Worm (Caenorhabditis elegans) whole organism, L1 larva: ENCODE data around the gene M02E1.4.
A peak's percentile ranks its signal among the peaks of the same experiment; 100 is the strongest.

ENCODE experiments used
- C04F5.9 ChIP-seq: sonication (generic microtip); optimal IDR thresholded peaks from 2 replicates; lab custom pipeline; 2016; ENCODE audit warnings: missing genetic modification characterization, missing compliant biosample characterization
- C34B4.2 ChIP-seq: sonication (generic microtip); optimal IDR thresholded peaks from 2 replicates; lab custom pipeline; 2017; ENCODE audit warnings: mild to moderate bottlenecking, missing genetic modification characterization, missing compliant biosample characterization
- F16B12.6 ChIP-seq: fragments of 150-350 bp; optimal IDR thresholded peaks from 2 replicates; lab custom pipeline; 2014; ENCODE audit warnings: missing biosample characterization, missing genetic modification characterization
- Y116A8C.19 ChIP-seq: sonication (generic microtip); optimal IDR thresholded peaks from 2 replicates; lab custom pipeline; 2016; ENCODE audit warnings: missing compliant biosample characterization, missing genetic modification characterization, borderline replicate concordance
- aly-2 ChIP-seq: fragments of 150-350 bp; optimal IDR thresholded peaks from 2 replicates; lab custom pipeline; 2014; ENCODE audit warnings: missing biosample characterization, missing genetic modification characterization
- ceh-63 ChIP-seq: fragments of 200-800 bp; sonication (Bioruptor generic); optimal IDR thresholded peaks from 2 replicates; lab custom pipeline; 2018; ENCODE audit warnings: mild to moderate bottlenecking, missing genetic modification characterization, missing compliant biosample characterization
- ceh-82 ChIP-seq, 3 experiments: fragments of 150-350 bp in 1 of 3; sonication (generic microtip) in 2 of 3; optimal IDR thresholded peaks; 2 replicates each; lab custom pipeline; 2014 to 2017; ENCODE audit warnings: missing biosample characterization in 3 of 3, missing genetic modification characterization in 3 of 3
- ceh-90 ChIP-seq: sonication (generic microtip); optimal IDR thresholded peaks from 2 replicates; lab custom pipeline; 2016; ENCODE audit warnings: missing genetic modification characterization, missing compliant biosample characterization
- efl-3 ChIP-seq: fragments of 200-800 bp; sonication (Bioruptor generic); optimal IDR thresholded peaks from 2 replicates; lab custom pipeline; 2018; ENCODE audit warnings: mild to moderate bottlenecking, missing genetic modification characterization, missing compliant biosample characterization
- egl-13 ChIP-seq: sonication (generic microtip); optimal IDR thresholded peaks from 2 replicates; lab custom pipeline; 2016; ENCODE audit warnings: missing genotype, missing genetic modification reagents, missing genetic modification characterization, missing compliant biosample characterization
- egl-27 ChIP-seq, 2 experiments: fragments of 150-350 bp in 1 of 2; sonication (generic microtip); optimal IDR thresholded peaks; 3 replicates each; lab custom pipeline; 2017 to 2018; ENCODE audit warnings: missing biosample characterization in 2 of 2, missing genetic modification characterization in 2 of 2, missing genetic modification reagents in 2 of 2
- elt-2 ChIP-seq: sonication (generic microtip); optimal IDR thresholded peaks from 2 replicates; lab custom pipeline; 2016; ENCODE audit warnings: missing genetic modification characterization, mild to moderate bottlenecking, inconsistent platforms, missing compliant biosample characterization, missing genetic modification reagents
- elt-3 ChIP-seq, 6 experiments: fragments of 150-350 bp in 1 of 6; sonication (generic microtip); optimal IDR thresholded peaks; 2 replicates each; lab custom pipeline; 2017 to 2018; ENCODE audit warnings: missing biosample characterization in 6 of 6, missing genetic modification characterization in 6 of 6, inconsistent platforms in 1 of 6
- fkh-10 ChIP-seq: sonication (generic microtip); optimal IDR thresholded peaks from 2 replicates; lab custom pipeline; 2017; ENCODE audit warnings: missing biosample characterization, missing genetic modification reagents, missing genetic modification characterization
- fos-1 ChIP-seq: fragments of 150-350 bp; optimal IDR thresholded peaks from 2 replicates; lab custom pipeline; 2014; ENCODE audit warnings: missing biosample characterization, missing genetic modification characterization
- grh-1 ChIP-seq: fragments of 200-800 bp; sonication (Bioruptor generic); IDR thresholded peaks from 2 replicates; pipeline ENCODE4 v1.3.6; 2022; ENCODE audit warnings: missing genetic modification reagents, missing genetic modification characterization, missing compliant biosample characterization
- hlh-17 ChIP-seq: fragments of 200-800 bp; sonication (Bioruptor generic); optimal IDR thresholded peaks from 2 replicates; lab custom pipeline; 2018; ENCODE audit warnings: missing genetic modification characterization, mild to moderate bottlenecking, missing compliant biosample characterization, moderate library complexity, borderline replicate concordance
- hpl-2 ChIP-seq: fragments of 150-350 bp; optimal IDR thresholded peaks from 2 replicates; lab custom pipeline; 2014; ENCODE audit warnings: missing biosample characterization, missing genetic modification reagents, missing genetic modification characterization
- irx-1 ChIP-seq: sonication (generic microtip); optimal IDR thresholded peaks from 2 replicates; lab custom pipeline; 2016; ENCODE audit warnings: missing genetic modification characterization, missing compliant biosample characterization
- lin-13 ChIP-seq: fragments of 150-350 bp; optimal IDR thresholded peaks from 2 replicates; lab custom pipeline; 2014; ENCODE audit warnings: missing biosample characterization, missing genetic modification reagents, missing genetic modification characterization
- lir-3 ChIP-seq: sonication (generic microtip); optimal IDR thresholded peaks from 2 replicates; lab custom pipeline; 2016; ENCODE audit warnings: mild to moderate bottlenecking, missing genetic modification characterization, moderate library complexity, missing compliant biosample characterization; ENCODE audit not compliant: poor library complexity
- mab-9 ChIP-seq: fragments of 200-800 bp; sonication (Bioruptor generic); IDR thresholded peaks from 2 replicates; pipeline ENCODE4 v1.3.6; 2022; ENCODE audit warnings: missing genetic modification reagents, missing genetic modification characterization, missing compliant biosample characterization
- mef-2 ChIP-seq: fragments of 150-350 bp; optimal IDR thresholded peaks from 2 replicates; lab custom pipeline; 2014; ENCODE audit warnings: missing biosample characterization, missing genetic modification characterization
- mep-1 ChIP-seq: fragments of 150-350 bp; optimal IDR thresholded peaks from 2 replicates; lab custom pipeline; 2014; ENCODE audit warnings: missing biosample characterization, missing genetic modification characterization
- nhr-12 ChIP-seq: sonication (generic microtip); optimal IDR thresholded peaks from 2 replicates; lab custom pipeline; 2017; ENCODE audit warnings: missing biosample characterization, missing genetic modification characterization
- nhr-19 ChIP-seq: fragments of 200-800 bp; sonication (Bioruptor generic); conservative IDR thresholded peaks from 2 replicates; pipeline ENCODE4 v1.3.6; 2022; ENCODE audit warnings: missing genetic modification characterization, missing compliant biosample characterization
- nhr-20 ChIP-seq: sonication (generic microtip); optimal IDR thresholded peaks from 2 replicates; lab custom pipeline; 2016; ENCODE audit warnings: mild to moderate bottlenecking, missing genetic modification characterization, missing compliant biosample characterization
- nhr-28 ChIP-seq: fragments of 150-350 bp; optimal IDR thresholded peaks from 2 replicates; lab custom pipeline; 2014; ENCODE audit warnings: missing biosample characterization, missing genetic modification characterization
- nhr-71 ChIP-seq: sonication (generic microtip); optimal IDR thresholded peaks from 2 replicates; lab custom pipeline; 2016; ENCODE audit warnings: mild to moderate bottlenecking, missing genetic modification characterization, moderate library complexity, missing compliant biosample characterization
- nhr-76 ChIP-seq: sonication (generic microtip); optimal IDR thresholded peaks from 2 replicates; lab custom pipeline; 2017; ENCODE audit warnings: missing biosample characterization, missing genetic modification characterization
- nhr-90 ChIP-seq: sonication (generic microtip); optimal IDR thresholded peaks from 2 replicates; lab custom pipeline; 2016; ENCODE audit warnings: mild to moderate bottlenecking, missing genetic modification characterization, missing compliant biosample characterization; ENCODE audit not compliant: poor library complexity
- pax-3 ChIP-seq: fragments of 200-800 bp; sonication (Bioruptor generic); optimal IDR thresholded peaks from 2 replicates; lab custom pipeline; 2018; ENCODE audit warnings: mild to moderate bottlenecking, missing genetic modification characterization, moderate library complexity, missing compliant biosample characterization
- pqm-1 ChIP-seq: sonication (generic microtip); optimal IDR thresholded peaks from 3 replicates; lab custom pipeline; 2017; ENCODE audit warnings: missing biosample characterization, missing genetic modification characterization
- rnt-1 ChIP-seq: sonication (generic microtip); optimal IDR thresholded peaks from 2 replicates; lab custom pipeline; 2016; ENCODE audit warnings: mild to moderate bottlenecking, missing genetic modification characterization, moderate library complexity, missing compliant biosample characterization
- snpc-4 ChIP-seq: fragments of 150-350 bp; optimal IDR thresholded peaks from 2 replicates; lab custom pipeline; 2014; ENCODE audit warnings: missing biosample characterization, missing genetic modification characterization
- snu-23 ChIP-seq: sonication (generic microtip); optimal IDR thresholded peaks from 2 replicates; lab custom pipeline; 2016; ENCODE audit warnings: missing genetic modification characterization, missing compliant biosample characterization
- sox-4 ChIP-seq: sonication (generic microtip); optimal IDR thresholded peaks from 2 replicates; lab custom pipeline; 2016; ENCODE audit warnings: missing genetic modification characterization, missing compliant biosample characterization
- sptf-1 ChIP-seq: fragments of 150-350 bp; optimal IDR thresholded peaks from 2 replicates; lab custom pipeline; 2014; ENCODE audit warnings: missing biosample characterization, missing genetic modification characterization
- tlp-1 ChIP-seq: fragments of 150-350 bp; optimal IDR thresholded peaks from 2 replicates; lab custom pipeline; 2014; ENCODE audit warnings: missing biosample characterization, missing genetic modification characterization
- unc-130 ChIP-seq: fragments of 150-350 bp; optimal IDR thresholded peaks from 2 replicates; lab custom pipeline; 2017; ENCODE audit warnings: missing biosample characterization, missing genetic modification characterization, inconsistent platforms
- unc-86 ChIP-seq: sonication (generic microtip); optimal IDR thresholded peaks from 2 replicates; lab custom pipeline; 2016; ENCODE audit warnings: missing genetic modification characterization, missing compliant biosample characterization
- unc-98 ChIP-seq: fragments of 200-800 bp; sonication (Bioruptor generic); IDR thresholded peaks from 2 replicates; pipeline ENCODE4 v1.3.6; 2022; ENCODE audit warnings: missing genetic modification characterization, missing compliant biosample characterization
- xbp-1 ChIP-seq: sonication (generic microtip); optimal IDR thresholded peaks from 2 replicates; lab custom pipeline; 2016; ENCODE audit warnings: missing genetic modification characterization, missing compliant biosample characterization
- zag-1 ChIP-seq: fragments of 150-350 bp; optimal IDR thresholded peaks from 2 replicates; lab custom pipeline; 2014; ENCODE audit warnings: missing biosample characterization, missing genetic modification characterization
- ztf-4 ChIP-seq: fragments of 150-350 bp; optimal IDR thresholded peaks from 2 replicates; lab custom pipeline; 2014; ENCODE audit warnings: missing biosample characterization, missing genetic modification characterization

The M02E1.4 gene

DNA sequence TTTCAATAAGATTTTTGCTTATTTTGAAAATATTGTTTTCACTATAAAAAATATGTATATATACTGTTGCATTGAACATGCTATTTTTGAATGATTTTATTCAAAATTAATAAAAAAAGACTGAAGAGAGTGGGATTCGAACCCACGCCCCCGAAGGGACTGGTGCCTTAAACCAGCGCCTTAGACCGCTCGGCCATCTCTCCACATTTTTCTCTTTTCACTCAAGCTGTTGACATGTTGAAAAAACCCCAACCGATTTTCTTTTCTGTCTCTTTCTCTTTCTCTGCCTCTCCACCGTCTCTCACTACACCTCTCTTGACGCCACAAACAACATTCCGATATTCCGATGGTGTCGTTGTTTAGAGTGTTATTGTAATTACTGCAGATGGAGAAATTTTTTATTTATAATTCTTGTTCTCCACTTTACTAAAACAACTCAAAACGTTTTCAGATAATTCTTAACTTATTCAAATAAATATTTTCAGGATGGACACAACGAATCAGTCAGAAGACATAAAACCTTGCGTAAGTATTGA is 40.1 kb downstream of the M02E1.4 start, which contains the start of gene sor-3 (continued):
- TF ChIP-seq elt-3 (tag; optimal IDR thresholded peaks at IDR 0.05; lab: Kevin White, UChicago) (peak in 2 of 6 experiments; percentile 50 to 79), ceh-63 (GFP tag; lab: Kevin White, UChicago) (no peak), ceh-90 (tag; lab: Kevin White, UChicago) (no peak), lir-3 (tag; lab: Kevin White, UChicago) (peak; percentile 75), mef-2 (no peak), nhr-12 (tag; lab: Kevin White, UChicago) (no peak), snpc-4 (tag; lab: Kevin White, UChicago) (peak; percentile 62), snu-23 (GFP tag; lab: Kevin White, UChicago) (peak; percentile 96), rnt-1 (tag; lab: Kevin White, UChicago) (peak; percentile 85), F16B12.6 (peak; percentile 51), fkh-10 (GFP tag; lab: Kevin White, UChicago) (peak; percentile 56), unc-98 (GFP tag; lab: Robert Waterston, UW) (no peak), nhr-20 (tag; lab: Kevin White, UChicago) (peak; percentile 88), efl-3 (no peak), pax-3 (tag; lab: Kevin White, UChicago) (peak; percentile 43), lin-13 (peak; percentile 73), ceh-82 (tag; optimal IDR thresholded peaks at IDR 0.05; lab: Kevin White, UChicago) (peak; percentile 81 to 89 (median 85)), hpl-2 (GFP tag; lab: Kevin White, UChicago) (peak; percentile 85), xbp-1 (tag; lab: Kevin White, UChicago) (peak; percentile 81), unc-86 (peak; percentile 79), aly-2 (tag; lab: Kevin White, UChicago) (peak; percentile 81), Y116A8C.19 (tag; lab: Kevin White, UChicago) (no peak), grh-1 (0 out of 2 replicates have a peak, but pooled peaks have one; percentile 19), sox-4 (tag; lab: Kevin White, UChicago) (peak; percentile 75), zag-1 (tag; lab: Kevin White, UChicago) (peak; percentile 24), mab-9 (GFP tag; lab: Robert Waterston, UW) (peak; percentile 68; the same call in 1 of the 2 replicates), ztf-4 (tag; lab: Kevin White, UChicago) (peak; percentile 16), elt-2 (peak; percentile 56), tlp-1 (no peak), nhr-28 (tag; lab: Kevin White, UChicago) (peak; percentile 34), egl-27 (tag; optimal IDR thresholded peaks at IDR 0.05; lab: Kevin White, UChicago) (no peak), nhr-71 (tag; lab: Kevin White, UChicago) (peak; percentile 92), sptf-1 (tag; lab: Kevin White, UChicago) (no peak), fos-1 (tag; lab: Kevin White, UChicago) (peak; percentile 70), nhr-19 (peak; percentile 82), C34B4.2 (no peak), C04F5.9 (tag; lab: Kevin White, UChicago) (no peak), unc-130 (tag; lab: Kevin White, UChicago) (peak; percentile 49), nhr-76 (no peak), pqm-1 (tag; lab: Kevin White, UChicago) (no peak), nhr-90 (tag; lab: Kevin White, UChicago) (peak; percentile 90), irx-1 (peak; percentile 76), egl-13 (peak; percentile 77), mep-1 (peak; percentile 86), hlh-17 (no peak)
